Fruit fly (Drosophila melanogaster): ENCODE results near the gene hang.

dm6 chrX:16426478-16427052 is 3.9 kb downstream of the hang start:
- no peak for TF ChIP-seq CG8478 (optimal IDR thresholded peaks at IDR 0.05)
- no peak for TF ChIP-seq CTCF (optimal IDR thresholded peaks at IDR 0.05)

All from S2 (cell line).